Worm (Caenorhabditis elegans) whole organism, L4 larva: ENCODE results near the gene ptp-1.

Experiments
- F44E2.7 ChIP-seq: fragments of 200-800 bp; sonication (Bioruptor generic); IDR thresholded peaks from 2 replicates; pipeline ENCODE4 v2.1.2; 2022; ENCODE audit warnings: missing genetic modification characterization, missing compliant biosample characterization
- R02D3.7 ChIP-seq: fragments of 150-350 bp; sonication (generic microtip); optimal IDR thresholded peaks from 3 replicates; lab custom pipeline; 2014; ENCODE audit warnings: missing biosample characterization, missing genetic modification characterization
- T26A8.4 ChIP-seq: fragments of 200-800 bp; sonication (Bioruptor generic); IDR thresholded peaks from 2 replicates; pipeline ENCODE4 v1.3.6; 2022; ENCODE audit warnings: missing genetic modification characterization, missing compliant biosample characterization
- Y105C5A.15 ChIP-seq: fragments of 200-800 bp; sonication (Bioruptor generic); IDR thresholded peaks from 2 replicates; pipeline ENCODE4 v1.3.6; 2022; ENCODE audit warnings: missing genetic modification characterization, missing compliant biosample characterization
- ZK337.2 ChIP-seq: fragments of 200-800 bp; sonication (Bioruptor generic); IDR thresholded peaks from 2 replicates; pipeline ENCODE4 v1.3.6; 2022; ENCODE audit warnings: missing genetic modification reagents, missing genetic modification characterization, missing compliant biosample characterization
- aha-1 ChIP-seq: fragments of 150-350 bp; peaks from one replicate; lab custom pipeline; 2014; ENCODE audit warnings: missing biosample characterization, missing genetic modification characterization
- attf-4 ChIP-seq: sonication (generic microtip); optimal IDR thresholded peaks from 3 replicates; lab custom pipeline; 2017; ENCODE audit warnings: missing biosample characterization, missing genetic modification characterization
- ceh-28 ChIP-seq: fragments of 150-350 bp; optimal IDR thresholded peaks from 2 replicates; lab custom pipeline; 2014; ENCODE audit warnings: missing biosample characterization, missing genetic modification reagents, missing genetic modification characterization
- ceh-32 ChIP-seq: sonication (generic microtip); optimal IDR thresholded peaks from 2 replicates; lab custom pipeline; 2016; ENCODE audit warnings: mild to moderate bottlenecking, missing genetic modification characterization, missing compliant biosample characterization; ENCODE audit not compliant: poor library complexity
- ceh-62 ChIP-seq: sonication (generic microtip); optimal IDR thresholded peaks from 2 replicates; lab custom pipeline; 2017; ENCODE audit warnings: missing biosample characterization, missing genetic modification characterization
- ceh-82 ChIP-seq: sonication (generic microtip); optimal IDR thresholded peaks from 2 replicates; lab custom pipeline; 2017; ENCODE audit warnings: missing biosample characterization, missing genetic modification characterization
- ces-1 ChIP-seq: fragments of 150-350 bp; sonication (generic microtip); optimal IDR thresholded peaks from 4 replicates; lab custom pipeline; 2014; ENCODE audit warnings: missing biosample characterization, missing genetic modification reagents, missing genetic modification characterization
- daf-16 ChIP-seq, 3 experiments: sonication (generic microtip); optimal IDR thresholded peaks; 2 replicates each; lab custom pipeline; 2016 to 2017; ENCODE audit warnings: missing genetic modification characterization in 3 of 3, missing genetic modification reagents in 3 of 3, mild to moderate bottlenecking in 2 of 3, missing compliant biosample characterization in 2 of 3, missing biosample characterization in 1 of 3, moderate library complexity in 1 of 3
- dmd-6 ChIP-seq: fragments of 200-800 bp; sonication (Bioruptor generic); IDR thresholded peaks from 2 replicates; pipeline ENCODE4 v1.3.6; 2022; ENCODE audit warnings: missing genetic modification reagents, missing genetic modification characterization, missing compliant biosample characterization
- dmd-8 ChIP-seq: fragments of 200-800 bp; sonication (Bioruptor generic); IDR thresholded peaks from 2 replicates; pipeline ENCODE4 v1.3.6; 2022; ENCODE audit warnings: missing genetic modification characterization, missing compliant biosample characterization
- duxl-1 ChIP-seq: sonication (generic microtip); optimal IDR thresholded peaks from 2 replicates; lab custom pipeline; 2016; ENCODE audit warnings: mild to moderate bottlenecking, missing genetic modification characterization, moderate library complexity, missing compliant biosample characterization; ENCODE audit not compliant: poor library complexity
- dve-1 ChIP-seq: sonication (generic microtip); optimal IDR thresholded peaks from 2 replicates; lab custom pipeline; 2017; ENCODE audit warnings: antibody characterized with exemption, mild to moderate bottlenecking, missing genetic modification characterization, missing compliant biosample characterization; ENCODE audit not compliant: insufficient read depth
- hlh-11 ChIP-seq: fragments of 200-800 bp; sonication (Bioruptor generic); optimal IDR thresholded peaks from 2 replicates; lab custom pipeline; 2018; ENCODE audit warnings: mild to moderate bottlenecking, missing genetic modification characterization, missing compliant biosample characterization
- lim-7 ChIP-seq: fragments of 200-800 bp; sonication (Bioruptor generic); IDR thresholded peaks from 2 replicates; pipeline ENCODE4 v1.3.6; 2022; ENCODE audit warnings: missing genetic modification characterization, missing compliant biosample characterization
- lin-13 ChIP-seq: fragments of 150-350 bp; optimal IDR thresholded peaks from 2 replicates; lab custom pipeline; 2014; ENCODE audit warnings: missing biosample characterization, missing genetic modification reagents, missing genetic modification characterization
- lin-15B ChIP-seq: fragments of 150-350 bp; sonication (generic microtip); optimal IDR thresholded peaks from 3 replicates; lab custom pipeline; 2014; ENCODE audit warnings: missing biosample characterization, missing genetic modification characterization
- lin-38 ChIP-seq: fragments of 200-800 bp; sonication (Bioruptor generic); IDR thresholded peaks from 2 replicates; pipeline ENCODE4 v1.3.6; 2022; ENCODE audit warnings: missing genetic modification reagents, missing genetic modification characterization, missing compliant biosample characterization
- madf-5 ChIP-seq, 2 experiments: fragments of 200-800 bp; sonication (Bioruptor generic); IDR thresholded peaks; 2 replicates each; pipeline ENCODE4 v1.3.6; 2022; ENCODE audit warnings: missing compliant biosample characterization in 2 of 2, missing genetic modification characterization in 2 of 2
- madf-9 ChIP-seq: fragments of 200-800 bp; sonication (Bioruptor generic); conservative IDR thresholded peaks from 2 replicates; pipeline ENCODE4 v1.3.6; 2022; ENCODE audit warnings: missing genetic modification reagents, missing genetic modification characterization, missing compliant biosample characterization
- mdt-29 ChIP-seq: fragments of 200-800 bp; sonication (Bioruptor generic); IDR thresholded peaks from 2 replicates; pipeline ENCODE4 v1.3.6; 2022; ENCODE audit warnings: missing genetic modification reagents, missing genetic modification characterization, missing compliant biosample characterization
- mep-1 ChIP-seq: fragments of 150-350 bp; sonication (generic microtip); optimal IDR thresholded peaks from 3 replicates; lab custom pipeline; 2014; ENCODE audit warnings: missing biosample characterization, missing genetic modification characterization
- mes-2 ChIP-seq: sonication (generic microtip); optimal IDR thresholded peaks from 2 replicates; lab custom pipeline; 2016; ENCODE audit warnings: missing genotype, mild to moderate bottlenecking, missing genetic modification characterization, missing compliant biosample characterization; ENCODE audit not compliant: poor library complexity, severe bottlenecking
- mxl-2 ChIP-seq: fragments of 200-800 bp; sonication (Bioruptor generic); conservative IDR thresholded peaks from 2 replicates; pipeline ENCODE4 v1.3.6; 2022; ENCODE audit warnings: missing genetic modification reagents, missing genetic modification characterization, missing compliant biosample characterization
- nhr-111 ChIP-seq: fragments of 200-800 bp; sonication (Bioruptor generic); optimal IDR thresholded peaks from 2 replicates; lab custom pipeline; 2018; ENCODE audit warnings: mild to moderate bottlenecking, missing genetic modification characterization, missing compliant biosample characterization
- nhr-28 ChIP-seq: fragments of 150-350 bp; optimal IDR thresholded peaks from 2 replicates; lab custom pipeline; 2014; ENCODE audit warnings: missing biosample characterization, missing genetic modification characterization
- nhr-41 ChIP-seq: fragments of 200-800 bp; sonication (Bioruptor generic); IDR thresholded peaks from 2 replicates; pipeline ENCODE4 v1.3.6; 2022; ENCODE audit warnings: missing genetic modification reagents, missing genetic modification characterization, missing compliant biosample characterization
- nhr-76 ChIP-seq: fragments of 150-350 bp; optimal IDR thresholded peaks from 2 replicates; lab custom pipeline; 2014; ENCODE audit warnings: missing biosample characterization, missing genetic modification characterization
- nhr-77 ChIP-seq: fragments of 150-350 bp; optimal IDR thresholded peaks from 2 replicates; lab custom pipeline; 2014; ENCODE audit warnings: missing biosample characterization, missing genetic modification characterization
- pha-4 ChIP-seq, 2 experiments: fragments of 150-350 bp in 1 of 2; fragments of 200-800 bp in 1 of 2; sonication (Bioruptor generic) in 1 of 2; IDR thresholded peaks in 1 of 2; optimal IDR thresholded peaks in 1 of 2; 2 replicates each; pipeline versions ENCODE4 v1.3.6 to Lab custom; 2014 to 2022; ENCODE audit warnings: missing genetic modification characterization in 2 of 2, missing genetic modification reagents in 2 of 2, missing biosample characterization in 1 of 2, missing compliant biosample characterization in 1 of 2
- php-3 ChIP-seq: fragments of 200-800 bp; sonication (Bioruptor generic); IDR thresholded peaks from 2 replicates; pipeline ENCODE4 v1.3.6; 2022; ENCODE audit warnings: missing genetic modification reagents, missing genetic modification characterization, missing compliant biosample characterization
- pqm-1 ChIP-seq: sonication (generic microtip); optimal IDR thresholded peaks from 2 replicates; lab custom pipeline; 2017; ENCODE audit warnings: missing biosample characterization, missing genetic modification characterization
- unc-62 ChIP-seq, 3 experiments: fragments of 150-350 bp in 1 of 3; sonication (generic microtip); optimal IDR thresholded peaks in 2 of 3; peaks in 1 of 3; 1 replicate in 1 of 3; 2 replicates in 2 of 3; lab custom pipeline; 2014 to 2017; ENCODE audit warnings: missing biosample characterization in 3 of 3, missing genetic modification characterization in 3 of 3, missing genetic modification reagents in 3 of 3, missing genotype in 1 of 3
- zag-1 ChIP-seq: fragments of 150-350 bp; optimal IDR thresholded peaks from 2 replicates; lab custom pipeline; 2014; ENCODE audit warnings: missing biosample characterization, missing genetic modification characterization
- zfp-3 ChIP-seq: fragments of 200-800 bp; sonication (Bioruptor generic); conservative IDR thresholded peaks from 2 replicates; pipeline ENCODE4 v1.3.6; 2022; ENCODE audit warnings: missing genetic modification reagents, missing genetic modification characterization, missing compliant biosample characterization
- ztf-7 ChIP-seq: fragments of 150-350 bp; optimal IDR thresholded peaks from 2 replicates; lab custom pipeline; 2014; ENCODE audit warnings: missing biosample characterization, missing genetic modification characterization

The ptp-1 gene

DNA sequence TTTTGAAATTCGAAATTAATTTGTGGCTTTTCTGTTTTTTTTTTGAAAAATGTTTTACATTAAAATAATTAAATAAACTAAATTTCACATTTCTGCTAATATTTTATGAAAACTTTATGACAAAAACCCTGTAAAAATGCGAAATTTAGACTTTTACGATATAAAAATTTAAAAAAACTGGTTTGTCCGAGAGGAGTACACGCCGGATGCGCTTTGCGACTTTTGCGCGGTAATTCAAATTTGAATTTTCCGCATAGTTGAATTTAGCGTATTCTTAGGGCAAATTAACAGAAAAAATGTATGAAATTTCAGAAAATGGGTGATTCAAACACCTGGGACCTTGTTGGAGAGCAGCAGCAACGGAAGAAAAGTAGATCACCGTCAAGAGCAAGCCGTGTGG lies 53.6 kb downstream of the ptp-1 start, which contains the start of gene unc-93:
Gene unc-93 (plus strand): TSS at position 301 of the 400 bp plus-strand sequence.
- TF ChIP-seq lin-13 (GFP tag; lab: Kevin White, UChicago) (no peak), nhr-76 (no peak), lin-15B (tag; lab: Kevin White, UChicago) (no peak), nhr-41 (GFP tag; lab: Robert Waterston, UW) (no peak), madf-9 (no peak), ceh-32 (no peak), ztf-7 (tag; lab: Kevin White, UChicago) (no peak)

DNA sequence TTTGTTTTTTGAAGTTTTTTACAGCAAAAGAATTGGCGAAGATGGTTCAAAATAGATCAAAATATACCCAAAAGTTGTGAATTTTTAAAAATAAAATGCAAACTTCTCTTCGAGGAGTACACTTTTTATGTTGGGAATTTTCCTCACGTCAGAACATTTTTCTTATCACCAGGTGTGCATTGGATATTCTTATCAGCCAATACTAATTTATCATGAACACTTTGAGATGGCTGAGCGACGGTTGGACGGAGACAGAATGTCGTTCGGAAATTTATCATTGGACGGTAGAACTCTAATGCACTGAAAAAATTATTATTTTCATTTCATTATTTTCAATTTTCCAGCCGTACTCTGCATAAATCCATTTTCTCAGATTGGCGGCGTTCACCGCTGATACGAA lies 58.8 kb downstream of the ptp-1 start:
- TF ChIP-seq nhr-77 (tag; lab: Kevin White, UChicago), result no peak
- no peak for TF ChIP-seq ces-1 (GFP tag; lab: Kevin White, UChicago)
- TF ChIP-seq ceh-82 (tag; lab: Kevin White, UChicago), result no peak
- peak; percentile 60 for TF ChIP-seq nhr-28
- TF ChIP-seq pqm-1 (tag; lab: Kevin White, UChicago), result peak; percentile 88
- TF ChIP-seq zag-1 (tag; lab: Kevin White, UChicago), result no peak
- no peak for TF ChIP-seq F44E2.7
- peak; percentile 24 for TF ChIP-seq dve-1
- no peak for TF ChIP-seq madf-5 (GFP tag; IDR thresholded peaks at IDR 0.05; lab: Robert Waterston, UW)
- TF ChIP-seq lim-7 (GFP tag; lab: Robert Waterston, UW), result no peak
- no peak for TF ChIP-seq dmd-8
- peak; percentile 74 for TF ChIP-seq dmd-6
- TF ChIP-seq duxl-1, result no peak
- no peak for TF ChIP-seq zfp-3 (GFP tag; lab: Robert Waterston, UW)

DNA sequence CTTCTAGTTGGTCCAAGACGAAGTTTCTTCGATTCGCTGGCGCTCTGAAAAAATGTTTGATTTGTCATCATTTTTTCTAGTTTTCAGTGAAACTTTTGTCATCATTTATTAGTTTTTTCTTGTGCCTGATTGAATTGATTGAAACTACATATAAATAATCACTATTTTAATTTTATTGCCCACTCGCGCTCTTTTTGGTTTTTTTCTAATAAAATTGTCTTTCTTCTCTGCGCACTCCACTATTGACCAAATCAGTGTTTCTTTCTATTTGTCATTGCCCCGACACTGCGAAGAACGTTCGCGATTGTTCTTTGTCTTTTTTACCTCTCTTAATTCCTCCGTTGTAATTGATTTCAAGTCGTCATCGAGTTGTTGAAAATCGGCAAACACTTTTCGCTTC lies 59.7 kb downstream of the ptp-1 start:
- TF ChIP-seq nhr-28 (peak; percentile 73), dve-1 (peak; percentile 64), R02D3.7 (tag; lab: Kevin White, UChicago) (no peak), ceh-62 (tag; lab: Kevin White, UChicago) (no peak), nhr-77 (tag; lab: Kevin White, UChicago) (peak; percentile 35), nhr-111 (GFP tag; lab: Kevin White, UChicago) (no peak), mep-1 (peak; percentile 45), mdt-29 (GFP tag; lab: Robert Waterston, UW) (no peak), mes-2 (tag; lab: Kevin White, UChicago) (peak; percentile 37), ZK337.2 (no peak), Y105C5A.15 (no peak), duxl-1 (no peak), aha-1 (peak; percentile 5), hlh-11 (tag; lab: Kevin White, UChicago) (peak; percentile 24), ceh-28 (no peak), unc-62 (GFP tag; optimal IDR thresholded peaks at IDR 0.05 in 1 of 2; lab: Kevin White, UChicago) (peak in 1 of 2 experiments; percentile 48), unc-62 (tag; optimal IDR thresholded peaks at IDR 0.05; lab: Kevin White, UChicago) (no peak), mxl-2 (GFP tag; lab: Robert Waterston, UW) (no peak), pha-4 (GFP tag; IDR thresholded peaks at IDR 0.05; lab: Robert Waterston, UW) (no peak), pha-4 (tag; optimal IDR thresholded peaks at IDR 0.05; lab: Kevin White, UChicago) (peak; percentile 18), attf-4 (tag; lab: Kevin White, UChicago) (no peak), T26A8.4 (GFP tag; lab: Robert Waterston, UW) (no peak), pqm-1 (tag; lab: Kevin White, UChicago) (peak; percentile 35), F44E2.7 (no peak), daf-16 (GFP tag; optimal IDR thresholded peaks at IDR 0.05; lab: Kevin White, UChicago) (no peak), daf-16 (tag; optimal IDR thresholded peaks at IDR 0.05; lab: Kevin White, UChicago) (peak; percentile 70), lin-38 (GFP tag; lab: Robert Waterston, UW) (0 out of 2 replicates have a peak, but pooled peaks have one; percentile 2), php-3 (GFP tag; lab: Robert Waterston, UW) (peak; percentile 77)
